Fruit fly (Drosophila melanogaster) whole organism, wandering third instar larva: Measurements from ENCODE around the gene ine.

Experiments
- CG9705 ChIP-seq: fragments of 200-800 bp; sonication (Bioruptor generic); optimal IDR thresholded peaks from 2 replicates; lab custom pipeline; 2018; ENCODE audit warnings: missing biosample characterization, mild to moderate bottlenecking, missing genetic modification characterization
- GATAd ChIP-seq: sonication (Bioruptor generic); optimal IDR thresholded peaks from 2 replicates; lab custom pipeline; 2016; ENCODE audit warnings: missing biosample characterization, missing genetic modification characterization
- h ChIP-seq: fragments of 200-800 bp; sonication (Bioruptor generic); optimal IDR thresholded peaks from 3 replicates; lab custom pipeline; 2016; ENCODE audit warnings: missing biosample characterization, mild to moderate bottlenecking, missing genetic modification characterization
- pan ChIP-seq: fragments of >200 bp; optimal IDR thresholded peaks from 2 replicates; lab custom pipeline; 2017
- psq ChIP-seq: fragments of 200-800 bp; sonication (Bioruptor generic); optimal IDR thresholded peaks from 3 replicates; lab custom pipeline; 2017; ENCODE audit warnings: missing biosample characterization, mild to moderate bottlenecking, missing genetic modification characterization, moderate library complexity
- rgr ChIP-seq: fragments of 200-800 bp; sonication (Bioruptor generic); optimal IDR thresholded peaks from 3 replicates; lab custom pipeline; 2016; ENCODE audit warnings: missing biosample characterization, mild to moderate bottlenecking, missing genetic modification characterization
- tai ChIP-seq: sonication (Bioruptor generic); optimal IDR thresholded peaks from 2 replicates; lab custom pipeline; 2016; ENCODE audit warnings: missing biosample characterization, missing genetic modification characterization
- woc ChIP-seq: sonication (Bioruptor generic); optimal IDR thresholded peaks from 2 replicates; lab custom pipeline; 2016; ENCODE audit warnings: missing biosample characterization, mild to moderate bottlenecking, missing genetic modification characterization

- no peak for TF ChIP-seq woc (GFP tag; lab: Kevin White, UChicago)
- TF ChIP-seq tai (GFP tag; lab: Kevin White, UChicago) = no peak
- no peak for TF ChIP-seq h
- no peak for TF ChIP-seq CG9705
- no peak for TF ChIP-seq rgr (GFP tag; lab: Kevin White, UChicago)
- TF ChIP-seq pan = no peak
- no peak for TF ChIP-seq GATAd (GFP tag; lab: Kevin White, UChicago)
- TF ChIP-seq psq = no peak
Measured at dm6 chr2L:4477978-4478377, 1.2 kb upstream of the ine start.
